Worm (Caenorhabditis elegans): Measurements from ENCODE around the gene F49H6.5.

DNA sequence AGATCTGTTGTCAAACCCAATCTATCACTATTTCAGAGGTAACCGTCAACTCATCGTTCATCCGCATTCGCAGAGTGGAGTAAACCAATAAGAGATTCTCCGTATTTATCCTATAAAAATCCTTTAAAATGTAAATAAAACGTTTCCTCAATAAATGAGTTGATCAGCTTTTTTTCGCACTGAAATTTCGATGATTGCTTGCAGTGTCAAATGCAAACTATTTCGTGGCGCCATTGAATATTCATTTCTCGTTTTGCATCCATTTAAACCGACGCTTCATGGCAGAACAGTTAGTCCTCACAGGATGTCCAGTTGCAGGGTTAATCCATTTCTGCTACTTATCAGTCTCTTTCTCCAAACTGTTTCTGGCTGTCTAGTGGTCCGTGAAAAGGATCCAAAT, 38.5 kb downstream of the F49H6.5 start, which contains the start of gene F28B1.9:
- TF ChIP-seq snpc-4 (GFP tag; optimal IDR thresholded peaks at IDR 0.05) (no peak), snpc-4 (tag; optimal IDR thresholded peaks at IDR 0.05) (no peak), lag-1 (GFP tag; IDR thresholded peaks at IDR 0.05) (no peak), dpff-1 (tag; optimal IDR thresholded peaks at IDR 0.05) (no peak), aptf-3 (GFP tag; IDR thresholded peaks at IDR 0.05) (no peak), repo-1 (tag; optimal IDR thresholded peaks at IDR 0.05) (no peak), lin-26 (GFP tag; IDR thresholded peaks at IDR 0.05) (no peak), cebp-1 (GFP tag; IDR thresholded peaks at IDR 0.05) (no peak), cebp-1 (tag; optimal IDR thresholded peaks at IDR 0.05) (no peak), madf-10 (tag; optimal IDR thresholded peaks at IDR 0.05) (no peak), F57C9.4 (tag; optimal IDR thresholded peaks at IDR 0.05) (no peak), snpc-3.4 (tag; optimal IDR thresholded peaks at IDR 0.05) (no peak), nfya-1 (tag; optimal IDR thresholded peaks at IDR 0.05; ENCODE audit: borderline replicate concordance, insufficient read depth) (no peak), Y56A3A.18 (GFP tag; IDR thresholded peaks at IDR 0.05) (no peak)

Data from whole organism, young adult.